Worm (Caenorhabditis elegans): ENCODE measurements around the gene F28H6.7.
A peak's percentile ranks its signal among the peaks of the same experiment; 100 is the strongest.
"Not testable (repeated sequence)": the region's sequence is repeated elsewhere in the genome, so short reads cannot be mapped to it uniquely, and the experiment has no call there.

F28H6.7 gene

DNA sequence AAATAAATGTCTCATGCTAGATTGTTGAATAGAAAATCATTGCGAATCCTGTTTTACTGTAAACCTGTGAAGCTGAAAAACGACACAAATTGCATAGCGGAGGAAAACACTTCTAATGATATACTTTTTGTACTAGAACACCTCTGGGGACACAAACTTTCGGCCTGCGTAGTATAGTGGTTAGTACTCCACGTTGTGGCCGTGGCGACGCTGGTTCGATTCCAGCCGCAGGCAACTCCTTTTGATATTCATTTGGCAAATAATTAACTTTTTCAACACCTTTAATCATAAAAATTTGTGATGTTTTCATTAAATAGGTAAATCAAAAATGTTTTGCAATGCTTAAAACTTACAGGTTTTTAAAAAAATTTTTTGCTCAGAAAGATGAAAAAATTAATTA, 19.0 kb downstream of the F28H6.7 start (continued):
- TF ChIP-seq D1046.2 (GFP tag; IDR thresholded peaks at IDR 0.05) (0 out of 2 replicates have a peak, but pooled peaks have one; percentile 10), set-16 (GFP tag; IDR thresholded peaks at IDR 0.05) (no peak), Y48G9A.11 (GFP tag; IDR thresholded peaks at IDR 0.05) (peak; percentile 56; the same call in 1 of the 2 replicates), pha-4 (GFP tag; IDR thresholded peaks at IDR 0.05) (peak; percentile 54; the same call in 1 of the 2 replicates), pha-4 (tag; optimal IDR thresholded peaks at IDR 0.05) (no peak), lin-38 (GFP tag; IDR thresholded peaks at IDR 0.05) (peak; percentile 60), F37D6.2 (tag; optimal IDR thresholded peaks at IDR 0.05) (no peak), php-3 (GFP tag; IDR thresholded peaks at IDR 0.05) (no peak), hmg-1.1 (GFP tag; IDR thresholded peaks at IDR 0.05) (peak; percentile 52; the same call in 1 of the 2 replicates), lin-1 (GFP tag; IDR thresholded peaks at IDR 0.05) (peak; percentile 74; the same call in 1 of the 2 replicates), vab-7 (GFP tag; IDR thresholded peaks at IDR 0.05) (peak; percentile 68; the same call in 1 of the 2 replicates), zag-1 (tag; optimal IDR thresholded peaks at IDR 0.05) (no peak), T26A8.4 (GFP tag; IDR thresholded peaks at IDR 0.05) (peak; percentile 47; the same call in 1 of the 2 replicates), arid-1 (GFP tag; conservative IDR thresholded peaks at IDR 0.05) (0 out of 2 replicates have a peak, but pooled peaks have one; percentile 31), lim-7 (GFP tag; IDR thresholded peaks at IDR 0.05) (peak; percentile 81), dve-1 (tag; optimal IDR thresholded peaks at IDR 0.05; ENCODE audit: insufficient read depth) (peak; percentile 49)

DNA sequence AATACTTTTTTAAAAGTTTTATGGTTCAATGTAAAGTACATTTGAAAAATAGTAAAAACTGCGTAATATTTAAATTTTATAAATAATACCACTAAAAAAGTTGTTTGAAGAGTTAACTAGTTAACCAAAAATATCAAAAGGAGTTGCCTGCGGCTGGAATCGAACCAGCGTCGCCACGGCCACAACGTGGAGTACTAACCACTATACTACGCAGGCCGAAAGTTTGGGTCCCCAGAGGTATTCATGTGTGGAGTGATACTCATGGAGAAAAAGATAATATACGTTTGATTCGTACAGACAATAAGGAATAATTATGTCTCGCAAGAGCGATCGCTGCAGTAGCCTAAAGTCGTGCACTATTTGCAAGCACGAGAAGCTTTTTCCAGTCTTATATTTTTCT, 20.9 kb downstream of the F28H6.7 start:
- 0 out of 4 replicates have a peak, but pooled peaks of 1 of the 2 experiments have one; percentile 11 for TF ChIP-seq madf-5 (GFP tag; IDR thresholded peaks at IDR 0.05)
- TF ChIP-seq lim-7 (GFP tag; IDR thresholded peaks at IDR 0.05) = peak; percentile 58; the same call in 1 of the 2 replicates
- peak; percentile 62 for TF ChIP-seq lin-38 (GFP tag; IDR thresholded peaks at IDR 0.05)
- TF ChIP-seq vab-7 (GFP tag; IDR thresholded peaks at IDR 0.05) = 0 out of 2 replicates have a peak, but pooled peaks have one; percentile 45
- TF ChIP-seq egl-43 (GFP tag; IDR thresholded peaks at IDR 0.05) = peak; percentile 78; the same call in 1 of the 2 replicates
- TF ChIP-seq F44E2.7 (GFP tag; IDR thresholded peaks at IDR 0.05) = 0 out of 2 replicates have a peak, but pooled peaks have one; percentile 42
- 0 out of 2 replicates have a peak, but pooled peaks have one; percentile 44 for TF ChIP-seq Y105C5A.15 (GFP tag; IDR thresholded peaks at IDR 0.05)
- peak; percentile 68; the same call in 1 of the 2 replicates for TF ChIP-seq daf-19 (GFP tag; conservative IDR thresholded peaks at IDR 0.05)
- peak; percentile 43 for TF ChIP-seq duxl-1 (tag; optimal IDR thresholded peaks at IDR 0.05; ENCODE audit: poor library complexity)
- not testable (repeated sequence) for TF ChIP-seq daf-16 (GFP tag; optimal IDR thresholded peaks at IDR 0.05)
- peak; percentile 10 for TF ChIP-seq daf-16 (tag; optimal IDR thresholded peaks at IDR 0.05)
- peak; percentile 54; the same call in 1 of the 2 replicates for TF ChIP-seq T26A8.4 (GFP tag; IDR thresholded peaks at IDR 0.05)
- TF ChIP-seq mes-2 (tag; optimal IDR thresholded peaks at IDR 0.05; ENCODE audit: poor library complexity, severe bottlenecking) = peak; percentile 25
- TF ChIP-seq lin-29 (GFP tag; IDR thresholded peaks at IDR 0.05) = 0 out of 2 replicates have a peak, but pooled peaks have one; percentile 13
- peak; percentile 34; the same call in 1 of the 2 replicates for TF ChIP-seq dmd-6 (GFP tag; IDR thresholded peaks at IDR 0.05)

DNA sequence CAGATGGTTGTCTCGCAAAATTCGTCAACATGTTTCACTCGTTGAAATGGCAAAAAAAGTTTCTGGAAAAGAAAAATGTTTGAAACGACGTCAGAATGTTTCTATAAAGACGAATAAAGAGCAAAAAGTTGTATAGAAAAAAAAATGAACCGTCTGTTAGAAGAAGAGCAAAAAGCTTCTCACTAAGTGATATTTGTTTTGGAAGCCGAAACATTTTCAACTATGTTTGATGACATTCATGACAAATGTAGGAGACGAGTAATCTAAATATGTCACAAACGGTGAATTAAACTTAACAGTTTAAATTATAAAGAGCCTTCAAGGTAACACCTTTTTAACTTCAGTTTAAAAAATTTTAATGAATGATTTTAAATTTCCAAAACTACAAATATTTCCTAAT, 24.1 kb downstream of the F28H6.7 start, which contains the start of gene nkat-1:
nkat-1 (minus strand) TSS at position 101 of the 400 bp plus-strand sequence.
- no peak for TF ChIP-seq attf-4 (tag; optimal IDR thresholded peaks at IDR 0.05)
- no peak for TF ChIP-seq nhr-76 (tag; optimal IDR thresholded peaks at IDR 0.05)
- TF ChIP-seq nhr-111 (GFP tag; optimal IDR thresholded peaks at IDR 0.05) = no peak
- TF ChIP-seq hif-1 (tag; optimal IDR thresholded peaks at IDR 0.05) = no peak
- no peak for TF ChIP-seq Y5F2A.4 (GFP tag; optimal IDR thresholded peaks at IDR 0.05)
- TF ChIP-seq zag-1 (tag; optimal IDR thresholded peaks at IDR 0.05) = no peak

DNA sequence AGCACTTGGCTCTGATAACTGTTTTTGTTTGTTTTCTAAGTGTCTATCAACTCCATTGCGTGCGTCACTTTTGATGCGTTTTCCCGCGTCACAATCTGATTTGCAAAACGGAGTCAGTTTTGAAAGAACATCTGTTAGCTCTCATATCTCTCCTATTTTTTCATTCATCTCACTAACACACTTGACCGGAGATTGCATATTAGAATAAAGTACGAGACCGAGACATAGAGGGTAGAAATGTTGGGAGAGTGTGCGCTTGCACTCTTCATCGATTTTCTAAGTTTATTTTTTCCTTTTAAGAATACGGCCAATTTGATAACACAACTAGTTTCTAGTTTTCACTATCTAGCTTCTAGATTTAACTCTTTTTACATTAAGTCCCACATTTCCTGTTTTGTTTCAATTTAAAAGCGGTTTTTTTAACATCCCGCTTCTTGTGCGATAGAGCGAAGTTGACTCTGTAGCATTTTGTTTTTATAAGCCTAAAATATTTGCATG, 25.5 kb downstream of the F28H6.7 start:
- no peak for TF ChIP-seq dve-1 (tag; optimal IDR thresholded peaks at IDR 0.05; ENCODE audit: insufficient read depth)
- TF ChIP-seq ces-1 (GFP tag; optimal IDR thresholded peaks at IDR 0.05) = peak; percentile 2
- TF ChIP-seq nhr-28 (tag; optimal IDR thresholded peaks at IDR 0.05) = no peak
- peak in 1 of 2 experiments; percentile 83 for TF ChIP-seq unc-62 (GFP tag; optimal IDR thresholded peaks at IDR 0.05 in 1 of 2)
- TF ChIP-seq unc-62 (tag; optimal IDR thresholded peaks at IDR 0.05) = no peak
